Worm (Caenorhabditis elegans) whole organism, early embryonic: ENCODE results near the gene R05G9R.1.

Experiments
- B0310.2 ChIP-seq: sonication (generic microtip); optimal IDR thresholded peaks from 2 replicates; lab custom pipeline; 2016; ENCODE audit warnings: mild to moderate bottlenecking, missing genetic modification characterization, missing compliant biosample characterization
- flt-1 ChIP-seq: fragments of 200-800 bp; sonication (Bioruptor generic); IDR thresholded peaks from 2 replicates; pipeline ENCODE4 v1.3.6; 2022; ENCODE audit warnings: missing genetic modification characterization, missing compliant biosample characterization

DNA sequence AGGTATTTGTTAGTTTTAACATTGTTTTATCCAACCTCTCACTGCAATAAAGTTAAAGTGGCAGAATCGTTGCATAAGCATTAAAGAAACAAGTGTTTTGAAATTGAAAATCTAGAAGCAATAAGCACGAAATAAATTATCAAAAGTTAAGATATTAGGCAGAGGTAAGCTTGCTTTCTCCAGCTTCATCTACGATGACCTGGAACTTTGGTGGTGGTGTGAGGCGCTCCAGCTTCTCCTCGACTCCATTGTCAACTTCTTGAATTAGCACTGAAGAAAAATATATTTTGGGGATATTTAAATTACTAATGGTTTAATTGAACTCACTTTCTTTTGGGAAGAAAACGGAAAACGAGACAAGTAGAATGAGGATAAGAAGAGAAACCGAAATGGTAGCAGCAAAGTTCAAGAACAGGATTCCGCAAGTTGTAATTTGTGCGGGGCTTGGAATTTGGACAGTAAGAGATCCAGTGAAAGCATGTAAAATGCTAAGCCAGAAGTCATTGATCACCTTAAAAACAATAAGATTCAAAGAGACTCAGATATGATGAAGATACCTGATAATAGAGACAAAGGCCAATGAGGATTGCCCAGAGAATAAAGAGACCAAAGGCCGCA lies 20.0 kb downstream of the R05G9R.1 start:
- no peak for TF ChIP-seq flt-1 (GFP tag; lab: Robert Waterston, UW)
- no peak for TF ChIP-seq B0310.2
